Fruit fly (Drosophila melanogaster) whole organism, prepupa: ENCODE results near the gene tai.
A peak's percentile ranks its signal among the peaks of the same experiment; 100 is the strongest.

Source experiments
- CG10631 ChIP-seq: fragments of 200-800 bp; sonication (Bioruptor generic); optimal IDR thresholded peaks from 2 replicates; lab custom pipeline; 2016; ENCODE audit warnings: missing biosample characterization, missing genetic modification characterization
- CG10669 ChIP-seq: fragments of 200-800 bp; sonication (Bioruptor generic); optimal IDR thresholded peaks from 3 replicates; lab custom pipeline; 2018; ENCODE audit warnings: missing biosample characterization, mild to moderate bottlenecking, missing genetic modification characterization, moderate library complexity
- CG11294 ChIP-seq: fragments of 200-800 bp; sonication (Bioruptor generic); IDR thresholded peaks from 2 replicates; pipeline ENCODE4 v1.3.6; 2022; ENCODE audit warnings: missing biosample characterization, missing genetic modification characterization
- CG11762 ChIP-seq: fragments of 200-800 bp; sonication (Bioruptor generic); optimal IDR thresholded peaks from 3 replicates; lab custom pipeline; 2016; ENCODE audit warnings: missing biosample characterization, missing genetic modification characterization; ENCODE audit not compliant: insufficient read depth
- CG11902 ChIP-seq: fragments of 200-800 bp; sonication (Bioruptor generic); optimal IDR thresholded peaks from 3 replicates; lab custom pipeline; 2016; ENCODE audit warnings: missing biosample characterization, missing genetic modification characterization
- CG15336 ChIP-seq: fragments of 200-800 bp; sonication (Bioruptor generic); IDR thresholded peaks from 2 replicates; pipeline ENCODE4 v1.3.6; 2022; ENCODE audit warnings: missing biosample characterization, missing genetic modification characterization
- CG1621 ChIP-seq: fragments of 200-800 bp; sonication (Bioruptor generic); optimal IDR thresholded peaks from 3 replicates; lab custom pipeline; 2018; ENCODE audit warnings: missing biosample characterization, mild to moderate bottlenecking, missing genetic modification characterization
- CG3032 ChIP-seq: fragments of 200-800 bp; optimal IDR thresholded peaks from 2 replicates; lab custom pipeline; 2019; ENCODE audit warnings: missing biosample characterization, mild to moderate bottlenecking, missing genetic modification characterization, moderate library complexity
- CG31627 ChIP-seq: fragments of 200-800 bp; sonication (Bioruptor generic); optimal IDR thresholded peaks from 3 replicates; lab custom pipeline; 2016; ENCODE audit warnings: missing biosample characterization, missing genetic modification characterization
- CG3919 ChIP-seq: fragments of 200-800 bp; sonication (Bioruptor generic); optimal IDR thresholded peaks from 3 replicates; lab custom pipeline; 2016; ENCODE audit warnings: missing biosample characterization, missing genetic modification characterization
- CG4318 ChIP-seq: fragments of 200-800 bp; sonication (Bioruptor generic); optimal IDR thresholded peaks from 3 replicates; lab custom pipeline; 2017; ENCODE audit warnings: missing biosample characterization, mild to moderate bottlenecking, missing genetic modification characterization
- CG6163 ChIP-seq: fragments of 200-800 bp; sonication (Bioruptor generic); IDR thresholded peaks from 3 replicates; pipeline ENCODE4 v1.3.6; 2022; ENCODE audit warnings: missing biosample characterization, missing genetic modification characterization
- CG6276 ChIP-seq: fragments of 200-800 bp; sonication (Bioruptor generic); optimal IDR thresholded peaks from 2 replicates; lab custom pipeline; 2017; ENCODE audit warnings: missing biosample characterization, mild to moderate bottlenecking, missing genetic modification characterization
- CG6792 ChIP-seq: fragments of 200-800 bp; sonication (Bioruptor generic); optimal IDR thresholded peaks from 3 replicates; lab custom pipeline; 2016; ENCODE audit warnings: missing biosample characterization, missing genetic modification characterization
- CG6808 ChIP-seq: fragments of 200-800 bp; sonication (Bioruptor generic); optimal IDR thresholded peaks from 3 replicates; lab custom pipeline; 2017; ENCODE audit warnings: missing biosample characterization, missing genetic modification characterization, mild to moderate bottlenecking, moderate library complexity, missing genetic modification reagents
- CG6854 ChIP-seq: fragments of 200-800 bp; sonication (Bioruptor generic); optimal IDR thresholded peaks from 2 replicates; lab custom pipeline; 2017; ENCODE audit warnings: missing biosample characterization, mild to moderate bottlenecking, missing genetic modification characterization
- CG7368 ChIP-seq: fragments of 200-800 bp; sonication (Bioruptor generic); optimal IDR thresholded peaks from 3 replicates; lab custom pipeline; 2016; ENCODE audit warnings: missing biosample characterization, missing genetic modification characterization
- CG8119 ChIP-seq: fragments of 200-800 bp; sonication (Bioruptor generic); IDR thresholded peaks from 3 replicates; pipeline ENCODE4 v1.3.6; 2022; ENCODE audit warnings: missing biosample characterization, missing genetic modification characterization
- CG8319 ChIP-seq: fragments of 200-800 bp; sonication (Bioruptor generic); optimal IDR thresholded peaks from 3 replicates; lab custom pipeline; 2016; ENCODE audit warnings: missing biosample characterization, missing genetic modification characterization
- CG8632 ChIP-seq: fragments of 200-800 bp; sonication (Bioruptor generic); optimal IDR thresholded peaks from 3 replicates; lab custom pipeline; 2016; ENCODE audit warnings: missing biosample characterization, missing genetic modification characterization
- CG9139 ChIP-seq: fragments of 200-800 bp; sonication (Bioruptor generic); optimal IDR thresholded peaks from 3 replicates; lab custom pipeline; 2017; ENCODE audit warnings: missing biosample characterization, mild to moderate bottlenecking, missing genetic modification characterization
- Eip75B ChIP-seq: fragments of 200-800 bp; sonication (Bioruptor generic); optimal IDR thresholded peaks from 3 replicates; lab custom pipeline; 2016; ENCODE audit warnings: missing biosample characterization, missing genetic modification characterization
- Eip78C ChIP-seq: fragments of 200-800 bp; sonication (Bioruptor generic); peaks from one replicate; lab custom pipeline; 2016; ENCODE audit warnings: missing biosample characterization, missing genetic modification characterization
- Eip93F ChIP-seq: fragments of 200-800 bp; sonication (Bioruptor generic); optimal IDR thresholded peaks from 2 replicates; lab custom pipeline; 2016; ENCODE audit warnings: missing biosample characterization, mild to moderate bottlenecking, missing genetic modification characterization
- Ets21C ChIP-seq: fragments of 200-800 bp; sonication (Bioruptor generic); optimal IDR thresholded peaks from 3 replicates; lab custom pipeline; 2016; ENCODE audit warnings: missing biosample characterization, missing genetic modification characterization
- Ets96B ChIP-seq: fragments of 200-800 bp; optimal IDR thresholded peaks from 2 replicates; lab custom pipeline; 2019; ENCODE audit warnings: missing biosample characterization, mild to moderate bottlenecking, missing genetic modification characterization, moderate library complexity
- Gug ChIP-seq: fragments of 200-800 bp; sonication (Bioruptor generic); IDR thresholded peaks from 2 replicates; pipeline ENCODE4 v1.3.6; 2022; ENCODE audit warnings: missing biosample characterization, missing genetic modification characterization
- Hr38 ChIP-seq: sonication (Bioruptor generic); optimal IDR thresholded peaks from 2 replicates; lab custom pipeline; 2016; ENCODE audit warnings: missing biosample characterization, missing genetic modification characterization
- Hr39 ChIP-seq: fragments of 200-800 bp; sonication (Bioruptor generic); optimal IDR thresholded peaks from 2 replicates; lab custom pipeline; 2016; ENCODE audit warnings: missing biosample characterization, missing genetic modification characterization
- Hr4 ChIP-seq: fragments of 200-800 bp; sonication (Bioruptor generic); optimal IDR thresholded peaks from 3 replicates; lab custom pipeline; 2016; ENCODE audit warnings: missing biosample characterization, missing genetic modification characterization
- Met ChIP-seq: fragments of 200-800 bp; sonication (Bioruptor generic); optimal IDR thresholded peaks from 3 replicates; lab custom pipeline; 2016; ENCODE audit warnings: missing biosample characterization, missing genetic modification characterization
- Smox ChIP-seq: fragments of 200-800 bp; sonication (Bioruptor generic); optimal IDR thresholded peaks from 3 replicates; lab custom pipeline; 2016; ENCODE audit warnings: missing biosample characterization, missing genetic modification characterization
- Sox102F ChIP-seq: fragments of 200-800 bp; sonication (Bioruptor generic); optimal IDR thresholded peaks from 2 replicates; lab custom pipeline; 2016; ENCODE audit warnings: missing biosample characterization, mild to moderate bottlenecking, missing genetic modification characterization
- Sox14 ChIP-seq: fragments of 200-800 bp; sonication (Bioruptor generic); optimal IDR thresholded peaks from 3 replicates; lab custom pipeline; 2016; ENCODE audit warnings: missing biosample characterization, missing genetic modification characterization
- Sox15 ChIP-seq: fragments of 200-800 bp; sonication (Bioruptor generic); optimal IDR thresholded peaks from 3 replicates; lab custom pipeline; 2016; ENCODE audit warnings: missing biosample characterization, missing genetic modification characterization
- acj6 ChIP-seq: fragments of 200-800 bp; sonication (Bioruptor generic); optimal IDR thresholded peaks from 3 replicates; lab custom pipeline; 2016; ENCODE audit warnings: missing biosample characterization, missing genetic modification characterization
- cyc ChIP-seq: fragments of 200-800 bp; sonication (Bioruptor generic); optimal IDR thresholded peaks from 3 replicates; lab custom pipeline; 2016; ENCODE audit warnings: missing biosample characterization, missing genetic modification characterization
- dsx ChIP-seq: fragments of 200-800 bp; optimal IDR thresholded peaks from 3 replicates; lab custom pipeline; 2019; ENCODE audit warnings: missing biosample characterization, mild to moderate bottlenecking, missing genetic modification characterization, moderate library complexity; ENCODE audit not compliant: poor library complexity, severe bottlenecking
- eg ChIP-seq: fragments of 200-800 bp; sonication (Bioruptor generic); IDR thresholded peaks from 3 replicates; pipeline ENCODE4 v1.3.6; 2022; ENCODE audit warnings: missing biosample characterization, missing genetic modification characterization
- esn ChIP-seq: fragments of 200-800 bp; sonication (Bioruptor generic); optimal IDR thresholded peaks from 2 replicates; lab custom pipeline; 2016; ENCODE audit warnings: missing biosample characterization, mild to moderate bottlenecking, missing genetic modification characterization, moderate library complexity
- fd59A ChIP-seq: fragments of 200-800 bp; sonication (Bioruptor generic); optimal IDR thresholded peaks from 2 replicates; lab custom pipeline; 2017; ENCODE audit warnings: missing biosample characterization, mild to moderate bottlenecking, missing genetic modification characterization, missing genetic modification reagents
- fd85E ChIP-seq: fragments of 200-800 bp; sonication (Bioruptor generic); optimal IDR thresholded peaks from 3 replicates; lab custom pipeline; 2016; ENCODE audit warnings: missing biosample characterization, missing genetic modification characterization
- fkh ChIP-seq: fragments of 200-800 bp; sonication (Bioruptor generic); optimal IDR thresholded peaks from 3 replicates; lab custom pipeline; 2017; ENCODE audit warnings: missing biosample characterization, mild to moderate bottlenecking, missing genetic modification characterization, moderate library complexity
- lz ChIP-seq: fragments of 200-800 bp; sonication (Bioruptor generic); optimal IDR thresholded peaks from 3 replicates; lab custom pipeline; 2016; ENCODE audit warnings: missing biosample characterization, missing genetic modification characterization
- pdm3 ChIP-seq: fragments of 200-800 bp; sonication (Bioruptor generic); optimal IDR thresholded peaks from 3 replicates; lab custom pipeline; 2016; ENCODE audit warnings: missing biosample characterization, missing genetic modification characterization
- salr ChIP-seq, 2 experiments: fragments of 200-800 bp; sonication (Bioruptor generic); optimal IDR thresholded peaks; 3 replicates each; lab custom pipeline; 2016 to 2018; ENCODE audit warnings: missing biosample characterization in 2 of 2, missing genetic modification characterization in 2 of 2, mild to moderate bottlenecking in 1 of 2
- spab ChIP-seq: fragments of 200-800 bp; sonication (Bioruptor generic); optimal IDR thresholded peaks from 2 replicates; lab custom pipeline; 2017; ENCODE audit warnings: missing biosample characterization, mild to moderate bottlenecking, missing genetic modification characterization, missing genetic modification reagents
- ss ChIP-seq, 2 experiments: fragments of 200-800 bp; sonication (Bioruptor generic); optimal IDR thresholded peaks; 2 replicates in 1 of 2; 3 replicates in 1 of 2; lab custom pipeline; 2017 to 2018; ENCODE audit warnings: mild to moderate bottlenecking in 2 of 2, missing biosample characterization in 2 of 2, missing genetic modification characterization in 2 of 2, moderate library complexity in 1 of 2
- svp ChIP-seq: fragments of 200-800 bp; sonication (Bioruptor generic); peaks from one replicate; lab custom pipeline; 2016; ENCODE audit warnings: missing biosample characterization, missing genetic modification characterization
- topi ChIP-seq: fragments of 200-800 bp; sonication (Bioruptor generic); optimal IDR thresholded peaks from 3 replicates; lab custom pipeline; 2016; ENCODE audit warnings: missing biosample characterization, missing genetic modification characterization
- vri ChIP-seq: fragments of 200-800 bp; sonication (Bioruptor generic); optimal IDR thresholded peaks from 3 replicates; lab custom pipeline; 2016; ENCODE audit warnings: missing biosample characterization, mild to moderate bottlenecking, missing genetic modification characterization

The tai gene

dm6 chr2L:9224364-9225019 is 57.9 kb downstream of the tai start:
- TF ChIP-seq lz (peak; percentile 78), spab (GFP tag; lab: Kevin White, UChicago) (peak; percentile 87), salr (GFP tag; optimal IDR thresholded peaks at IDR 0.05; lab: Kevin White, UChicago) (peak; percentile 9 to 43), fkh (GFP tag; lab: Kevin White, UChicago) (no peak), Gug (GFP tag; lab: Robert Waterston, UW) (peak; percentile 36; the same call in 1 of the 2 replicates), CG10631 (GFP tag; lab: Kevin White, UChicago) (peak; percentile 81), fd59A (peak; percentile 69), CG1621 (tag; lab: Kevin White, UChicago) (peak; percentile 73), fd85E (GFP tag; lab: Kevin White, UChicago) (no peak), cyc (GFP tag; lab: Kevin White, UChicago) (peak; percentile 76), CG6808 (GFP tag; lab: Kevin White, UChicago) (peak; percentile 86), Hr4 (peak; percentile 42), dsx (GFP tag; lab: Kevin White, UChicago) (peak; percentile 21), Eip75B (GFP tag; lab: Kevin White, UChicago) (peak; percentile 87), CG3919 (GFP tag; lab: Kevin White, UChicago) (peak; percentile 87), esn (GFP tag; lab: Kevin White, UChicago) (peak; percentile 78), CG31627 (GFP tag; lab: Kevin White, UChicago) (peak; percentile 76), CG8119 (GFP tag; lab: Robert Waterston, UW) (peak; percentile 74), Smox (GFP tag; lab: Kevin White, UChicago) (peak; percentile 66), CG11294 (peak; percentile 59), CG6163 (peak; percentile 94), CG11762 (peak; percentile 57), CG9139 (GFP tag; lab: Kevin White, UChicago) (peak; percentile 88), topi (GFP tag; lab: Kevin White, UChicago) (peak; percentile 70), CG6854 (GFP tag; lab: Kevin White, UChicago) (peak; percentile 25), Sox14 (GFP tag; lab: Kevin White, UChicago) (peak; percentile 64), svp (peak; percentile 88), Ets96B (tag; lab: Kevin White, UChicago) (peak; percentile 50), CG10669 (GFP tag; lab: Kevin White, UChicago) (peak; percentile 63), acj6 (GFP tag; lab: Kevin White, UChicago) (peak; percentile 83), Sox15 (GFP tag; lab: Kevin White, UChicago) (peak; percentile 74), CG6792 (GFP tag; lab: Kevin White, UChicago) (peak; percentile 87), CG3032 (peak; percentile 68), vri (peak; percentile 36), CG11902 (peak; percentile 81), Eip78C (GFP tag; lab: Kevin White, UChicago) (peak; percentile 89), CG7368 (peak; percentile 61), CG4318 (peak; percentile 23), CG8319 (peak; percentile 86), CG8632 (GFP tag; lab: Kevin White, UChicago) (peak; percentile 75), CG6276 (GFP tag; lab: Kevin White, UChicago) (peak; percentile 17), ss (GFP tag; optimal IDR thresholded peaks at IDR 0.05; lab: Kevin White, UChicago) (peak; percentile 89 to 92), Hr38 (no peak), eg (GFP tag; lab: Robert Waterston, UW) (peak; percentile 78), Sox102F (GFP tag; lab: Kevin White, UChicago) (peak; percentile 75), Met (GFP tag; lab: Kevin White, UChicago) (peak; percentile 76), Ets21C (GFP tag; lab: Kevin White, UChicago) (peak; percentile 65), CG15336 (GFP tag; lab: Robert Waterston, UW) (peak; percentile 68), Eip93F (GFP tag; lab: Kevin White, UChicago) (peak; percentile 57), pdm3 (peak; percentile 61), Hr39 (GFP tag; lab: Kevin White, UChicago) (peak; percentile 80)
